Worm (Caenorhabditis elegans): ENCODE results near the gene C44B11.6.

Gene C44B11.6

DNA sequence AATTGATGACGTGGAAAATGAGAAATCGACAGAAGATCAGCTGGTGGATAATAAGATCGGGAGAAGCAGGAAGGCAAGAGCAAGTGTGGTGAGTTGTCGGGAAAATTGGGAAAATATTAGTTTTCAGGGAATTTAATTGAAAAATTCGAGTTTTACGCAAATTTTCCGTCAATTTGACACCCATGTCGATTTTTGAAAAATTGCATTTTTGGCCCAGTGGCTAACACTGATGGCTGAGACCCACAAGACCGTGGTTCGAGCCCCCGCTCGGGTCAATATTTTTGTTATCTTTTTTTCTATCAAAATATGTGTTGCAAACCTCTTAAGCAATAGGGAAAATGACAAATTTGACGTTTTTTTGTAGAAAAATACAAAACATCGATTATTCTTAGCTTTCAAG is 35.6 kb downstream of the C44B11.6 start:
- TF ChIP-seq lin-15B (tag; optimal IDR thresholded peaks at IDR 0.05) (no peak), pqm-1 (tag; optimal IDR thresholded peaks at IDR 0.05) (no peak), pag-3 (tag; optimal IDR thresholded peaks at IDR 0.05; ENCODE audit: borderline replicate concordance, insufficient read depth) (no peak), alr-1 (tag; optimal IDR thresholded peaks at IDR 0.05; ENCODE audit: borderline replicate concordance) (no peak), xbp-1 (tag; optimal IDR thresholded peaks at IDR 0.05) (no peak), efl-1 (optimal IDR thresholded peaks at IDR 0.05) (no peak), efl-1 (GFP tag; optimal IDR thresholded peaks at IDR 0.05 in 1 of 2) (no peak), aly-2 (tag; optimal IDR thresholded peaks at IDR 0.05) (no peak), C34B4.2 (tag; optimal IDR thresholded peaks at IDR 0.05) (no peak), nhr-76 (tag; optimal IDR thresholded peaks at IDR 0.05) (no peak), blmp-1 (tag; optimal IDR thresholded peaks at IDR 0.05) (no peak), tbx-2 (tag; optimal IDR thresholded peaks at IDR 0.05) (no peak), grh-1 (GFP tag; IDR thresholded peaks at IDR 0.05) (no peak), sup-37 (GFP tag; optimal IDR thresholded peaks at IDR 0.05) (no peak)

DNA sequence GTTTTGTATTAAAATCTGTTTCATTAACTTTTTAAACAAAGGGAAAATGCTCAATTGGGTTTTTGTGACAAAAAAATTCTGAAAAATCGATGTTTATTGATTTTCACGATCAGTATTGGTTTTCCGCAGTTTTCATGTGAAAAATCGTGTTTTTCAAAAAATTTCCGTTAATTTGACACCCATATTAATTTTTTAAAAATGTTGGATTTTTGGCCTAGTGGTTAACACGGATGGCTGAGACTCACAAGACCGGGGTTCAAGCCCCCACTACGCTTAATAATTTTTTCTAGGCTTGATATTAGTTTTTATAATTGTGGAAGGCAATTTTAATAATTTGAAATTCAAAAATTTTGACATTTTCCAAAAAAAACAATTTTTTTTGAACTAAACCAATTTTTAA is 37.7 kb downstream of the C44B11.6 start:
- no peak for TF ChIP-seq unc-62 (GFP tag; optimal IDR thresholded peaks at IDR 0.05)
- no peak for TF ChIP-seq nhr-77 (tag; optimal IDR thresholded peaks at IDR 0.05)
- TF ChIP-seq aly-2 (tag; optimal IDR thresholded peaks at IDR 0.05), result no peak
- TF ChIP-seq nhr-84 (tag; optimal IDR thresholded peaks at IDR 0.05), result no peak
- no peak for TF ChIP-seq snu-23 (GFP tag; optimal IDR thresholded peaks at IDR 0.05)
- no peak for TF ChIP-seq lsy-2 (tag; optimal IDR thresholded peaks at IDR 0.05)

DNA sequence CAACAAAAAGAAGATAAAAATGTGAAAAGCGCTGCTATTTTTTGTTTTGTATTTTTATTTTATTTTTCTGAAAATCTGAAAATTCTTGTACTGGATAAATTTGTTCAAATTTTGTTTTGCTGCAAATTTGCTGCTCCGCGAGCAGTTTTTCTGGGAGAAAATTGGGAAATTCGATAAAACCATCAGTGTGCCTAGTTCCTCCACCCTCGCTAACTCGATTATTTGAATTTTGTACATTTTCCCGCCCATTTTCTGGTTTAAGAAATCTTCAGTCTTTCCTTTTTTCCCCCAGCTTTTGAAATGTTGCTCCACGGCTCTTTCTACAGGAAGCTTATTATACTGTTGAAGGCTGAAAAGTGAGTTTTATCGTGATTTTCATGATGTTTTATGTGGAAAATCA is 38.2 kb downstream of the C44B11.6 start, which contains the start of gene R148.8:
Gene R148.8 (plus strand): TSS at position 301 of the 400 bp plus-strand sequence.
- TF ChIP-seq ztf-11 (tag; optimal IDR thresholded peaks at IDR 0.05) (no peak), tlp-1 (tag; optimal IDR thresholded peaks at IDR 0.05) (no peak), mef-2 (tag; optimal IDR thresholded peaks at IDR 0.05) (no peak), isw-1 (GFP tag; IDR thresholded peaks at IDR 0.05) (no peak), nhr-19 (GFP tag; conservative IDR thresholded peaks at IDR 0.05) (no peak)

- TF ChIP-seq zag-1 (tag; optimal IDR thresholded peaks at IDR 0.05), result no peak
- TF ChIP-seq unc-86 (tag; optimal IDR thresholded peaks at IDR 0.05), result no peak
Observed at ce11 chrIII:3191729-3192128, 38.8 kb downstream of the C44B11.6 start.

DNA sequence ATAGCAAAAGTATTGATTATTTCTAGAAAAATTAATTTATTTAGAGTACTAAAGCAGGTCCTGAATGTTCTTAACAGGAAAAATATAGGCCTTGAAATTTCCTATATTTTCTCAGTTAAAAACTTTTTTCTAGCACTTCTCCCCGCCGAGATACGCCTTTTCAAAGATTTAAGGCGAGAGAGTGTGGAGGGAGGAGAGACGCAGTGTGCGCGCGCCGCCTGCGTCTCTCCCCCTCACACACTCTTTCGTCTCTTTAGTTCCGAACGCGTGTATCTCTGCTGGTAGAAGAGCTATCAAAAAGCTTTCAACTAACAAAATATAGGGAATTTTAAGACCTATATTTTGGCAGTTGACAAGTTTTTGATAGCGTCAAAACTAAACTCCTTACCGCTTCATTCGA is 45.0 kb downstream of the C44B11.6 start:
- TF ChIP-seq egl-27 (tag; optimal IDR thresholded peaks at IDR 0.05), result no peak
- TF ChIP-seq unc-62 (GFP tag; optimal IDR thresholded peaks at IDR 0.05), result no peak
- TF ChIP-seq nhr-12 (tag; optimal IDR thresholded peaks at IDR 0.05), result no peak
- TF ChIP-seq ceh-82 (tag; optimal IDR thresholded peaks at IDR 0.05), result no peak

DNA sequence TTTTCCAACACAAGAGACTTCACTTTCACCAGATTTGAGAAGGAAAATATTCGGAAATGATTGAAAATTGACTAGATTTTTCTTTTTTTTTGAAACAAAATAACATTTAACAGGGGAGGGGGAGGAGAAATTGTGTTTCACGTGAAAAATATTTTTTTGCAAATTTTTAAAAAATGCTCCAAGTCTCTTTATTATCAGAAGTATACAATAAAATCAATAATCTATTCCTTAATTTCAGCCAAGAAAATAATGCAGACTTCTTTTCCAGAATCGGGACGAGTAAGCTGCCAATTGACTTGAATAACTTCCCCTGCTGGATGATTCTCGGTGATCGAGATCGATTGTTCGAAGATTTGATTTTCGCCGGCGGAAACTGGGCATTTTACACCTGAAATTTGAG is 45.4 kb downstream of the C44B11.6 start, which contains the start of gene R148.7:
Gene R148.7 (minus strand): TSS at position 101 of the 400 bp plus-strand sequence.
- TF ChIP-seq efl-1 (optimal IDR thresholded peaks at IDR 0.05) (no peak), efl-1 (GFP tag; optimal IDR thresholded peaks at IDR 0.05 in 1 of 2) (peak in 1 of 2 experiments; percentile 43), ceh-88 (GFP tag; IDR thresholded peaks at IDR 0.05) (no peak), skn-1 (tag; optimal IDR thresholded peaks at IDR 0.05) (no peak)

ce11 chrIII:3199416-3199815 is 46.5 kb downstream of the C44B11.6 start, which contains the start of gene heh-1:
heh-1 (minus strand) TSS chrIII:3199516.
- TF ChIP-seq mdl-1 (tag; optimal IDR thresholded peaks at IDR 0.05) (no peak), hlh-4 (tag; optimal IDR thresholded peaks at IDR 0.05) (no peak), mep-1 (tag; optimal IDR thresholded peaks at IDR 0.05) (no peak)

Data from whole organism, L1 larva.